Fruit fly (Drosophila melanogaster) whole organism, wandering third instar larva: ENCODE data around the gene smal.

Experiments used
- Abd-B ChIP-seq: fragments of >200 bp; optimal IDR thresholded peaks from 2 replicates; lab custom pipeline; 2017; ENCODE audit warnings: missing biosample characterization, missing genetic modification characterization
- CG32264 ChIP-seq: fragments of 200-800 bp; sonication (Bioruptor generic); optimal IDR thresholded peaks from 2 replicates; lab custom pipeline; 2016; ENCODE audit warnings: missing biosample characterization, missing genetic modification characterization
- CG9705 ChIP-seq: fragments of 200-800 bp; sonication (Bioruptor generic); optimal IDR thresholded peaks from 2 replicates; lab custom pipeline; 2018; ENCODE audit warnings: missing biosample characterization, mild to moderate bottlenecking, missing genetic modification characterization
- CrebA ChIP-seq: fragments of 200-800 bp; sonication (Bioruptor generic); optimal IDR thresholded peaks from 2 replicates; lab custom pipeline; 2016; ENCODE audit warnings: missing biosample characterization, mild to moderate bottlenecking, missing genetic modification characterization, borderline replicate concordance
- Dfd ChIP-seq: fragments of >200 bp; optimal IDR thresholded peaks from 2 replicates; lab custom pipeline; 2017; ENCODE audit warnings: missing biosample characterization, missing genetic modification characterization
- Dif ChIP-seq: fragments of 200-275, 200-300 bp; sonication (Bioruptor generic); optimal IDR thresholded peaks from 2 replicates; lab custom pipeline; 2018; ENCODE audit warnings: missing biosample characterization, missing genetic modification characterization; ENCODE audit not compliant: partially characterized antibody
- HLH106 ChIP-seq: fragments of 200-800 bp; optimal IDR thresholded peaks from 3 replicates; lab custom pipeline; 2019; ENCODE audit warnings: missing biosample characterization, mild to moderate bottlenecking, missing genetic modification characterization, moderate library complexity
- Hnf4 ChIP-seq: fragments of 200-800 bp; sonication (Bioruptor generic); optimal IDR thresholded peaks from 2 replicates; lab custom pipeline; 2016; ENCODE audit warnings: missing biosample characterization, mild to moderate bottlenecking, missing genetic modification characterization
- Hr78 ChIP-seq: fragments of >200 bp; optimal IDR thresholded peaks from 2 replicates; lab custom pipeline; 2017; ENCODE audit warnings: missing biosample characterization, missing genetic modification characterization
- Mio ChIP-seq: sonication (Bioruptor generic); optimal IDR thresholded peaks from 2 replicates; lab custom pipeline; 2016; ENCODE audit warnings: missing biosample characterization, missing genetic modification characterization
- Myc ChIP-seq: fragments of >200 bp; optimal IDR thresholded peaks from 2 replicates; lab custom pipeline; 2017
- N ChIP-seq: fragments of >200 bp; optimal IDR thresholded peaks from 2 replicates; lab custom pipeline; 2018; ENCODE audit warnings: missing biosample characterization, missing external identifiers, missing genetic modification characterization
- OdsH ChIP-seq: fragments of 200-800 bp; sonication (Bioruptor generic); optimal IDR thresholded peaks from 2 replicates; lab custom pipeline; 2016; ENCODE audit warnings: missing biosample characterization, mild to moderate bottlenecking, missing genetic modification characterization
- Sp1 ChIP-seq: fragments of 200-800 bp; sonication (Bioruptor generic); optimal IDR thresholded peaks from 3 replicates; lab custom pipeline; 2019; ENCODE audit warnings: missing biosample characterization, mild to moderate bottlenecking, missing genetic modification characterization, moderate library complexity
- Vsx2 ChIP-seq: fragments of 200-300, 225-300 bp; sonication (Bioruptor generic); optimal IDR thresholded peaks from 2 replicates; lab custom pipeline; 2018; ENCODE audit warnings: missing biosample characterization, missing genetic modification characterization; ENCODE audit not compliant: partially characterized antibody
- br ChIP-seq: fragments of 200-800 bp; sonication (Bioruptor generic); optimal IDR thresholded peaks from 2 replicates; lab custom pipeline; 2016; ENCODE audit warnings: missing biosample characterization, missing genetic modification characterization
- brk ChIP-seq: fragments of 200-800 bp; sonication (Bioruptor generic); optimal IDR thresholded peaks from 2 replicates; lab custom pipeline; 2016; ENCODE audit warnings: missing biosample characterization, mild to moderate bottlenecking, missing genetic modification characterization
- dl ChIP-seq, 2 experiments: fragments of 175-275, 200-275 bp in 1 of 2; fragments of 200-275 bp in 1 of 2; sonication (Bioruptor generic); optimal IDR thresholded peaks; lab custom pipeline; 2018; ENCODE audit warnings: mild to moderate bottlenecking in 2 of 2, missing biosample characterization in 2 of 2, missing genetic modification characterization in 2 of 2, moderate library complexity in 2 of 2; ENCODE audit not compliant: partially characterized antibody in 2 of 2, insufficient read depth in 1 of 2
- dmrt93B ChIP-seq: fragments of 200-800 bp; sonication (Bioruptor generic); optimal IDR thresholded peaks from 2 replicates; lab custom pipeline; 2018; ENCODE audit warnings: missing biosample characterization, mild to moderate bottlenecking, missing genetic modification characterization
- dsf ChIP-seq: sonication (Bioruptor generic); optimal IDR thresholded peaks from 2 replicates; lab custom pipeline; 2016; ENCODE audit warnings: missing biosample characterization, missing genetic modification characterization, borderline replicate concordance
- ey ChIP-seq: fragments of 200-800 bp; sonication (Bioruptor generic); optimal IDR thresholded peaks from 2 replicates; lab custom pipeline; 2016; ENCODE audit warnings: missing biosample characterization, missing genetic modification characterization
- foxo ChIP-seq, 2 experiments: fragments of 200-800 bp; sonication (Bioruptor generic); optimal IDR thresholded peaks; 2 replicates in 1 of 2; 3 replicates in 1 of 2; lab custom pipeline; 2016 to 2017; ENCODE audit warnings: missing biosample characterization in 2 of 2, missing genetic modification characterization in 2 of 2
- h ChIP-seq: fragments of 200-800 bp; sonication (Bioruptor generic); optimal IDR thresholded peaks from 3 replicates; lab custom pipeline; 2016; ENCODE audit warnings: missing biosample characterization, mild to moderate bottlenecking, missing genetic modification characterization
- jim ChIP-seq: fragments of 175-275, 200-325 bp; sonication (Bioruptor generic); optimal IDR thresholded peaks from 2 replicates; lab custom pipeline; 2016; ENCODE audit warnings: missing biosample characterization, mild to moderate bottlenecking, missing genetic modification characterization
- lola ChIP-seq: fragments of >200 bp; optimal IDR thresholded peaks from 2 replicates; lab custom pipeline; 2017; ENCODE audit warnings: missing biosample characterization, missing genetic modification characterization
- pan ChIP-seq: fragments of >200 bp; optimal IDR thresholded peaks from 2 replicates; lab custom pipeline; 2017
- rgr ChIP-seq: fragments of 200-800 bp; sonication (Bioruptor generic); optimal IDR thresholded peaks from 3 replicates; lab custom pipeline; 2016; ENCODE audit warnings: missing biosample characterization, mild to moderate bottlenecking, missing genetic modification characterization
- sage ChIP-seq: fragments of 200-800 bp; sonication (Bioruptor generic); optimal IDR thresholded peaks from 2 replicates; lab custom pipeline; 2016; ENCODE audit warnings: missing biosample characterization, mild to moderate bottlenecking, missing genetic modification characterization
- tai ChIP-seq: sonication (Bioruptor generic); optimal IDR thresholded peaks from 2 replicates; lab custom pipeline; 2016; ENCODE audit warnings: missing biosample characterization, missing genetic modification characterization
- usp ChIP-seq: fragments of >200 bp; optimal IDR thresholded peaks from 2 replicates; lab custom pipeline; 2017; ENCODE audit warnings: missing biosample characterization, missing genetic modification characterization
- woc ChIP-seq: sonication (Bioruptor generic); optimal IDR thresholded peaks from 2 replicates; lab custom pipeline; 2016; ENCODE audit warnings: missing biosample characterization, mild to moderate bottlenecking, missing genetic modification characterization

Gene smal

DNA sequence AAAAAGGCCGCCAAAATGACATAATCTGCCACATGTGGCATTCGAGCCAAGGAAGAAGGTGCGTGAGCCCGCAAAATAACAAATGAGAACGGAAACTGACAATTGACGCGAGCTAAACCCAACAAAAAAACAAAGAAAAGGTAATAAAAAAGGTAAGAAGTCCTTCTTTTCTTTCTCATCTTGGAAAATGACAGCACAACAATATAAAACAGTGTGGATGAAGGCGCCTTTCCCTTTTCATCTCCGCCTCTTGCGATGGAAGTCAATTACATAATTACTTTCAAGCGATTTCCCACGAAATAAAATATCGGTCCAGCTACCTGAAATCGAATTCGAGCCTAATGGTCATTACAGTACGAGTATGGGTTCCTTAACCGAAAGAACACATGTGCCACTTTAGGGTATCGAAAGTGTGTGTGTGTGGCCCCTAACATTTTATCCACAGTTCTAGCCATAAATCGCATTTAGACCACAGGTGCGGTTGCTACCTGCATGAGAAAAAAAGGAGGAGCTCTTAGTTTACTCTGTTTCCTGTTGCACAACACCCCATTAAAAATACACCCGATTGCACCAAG, 50.3 kb downstream of the smal start:
- TF ChIP-seq OdsH (GFP tag; lab: Kevin White, UChicago), result no peak
- no peak for TF ChIP-seq rgr
- no peak for TF ChIP-seq Sp1 (GFP tag; lab: Kevin White, UChicago)
- no peak for TF ChIP-seq Dif (GFP tag; lab: Kevin White, UChicago)
- no peak for TF ChIP-seq br (GFP tag; lab: Kevin White, UChicago)
- no peak for TF ChIP-seq sage (GFP tag; lab: Kevin White, UChicago)
- no peak for TF ChIP-seq Vsx2 (GFP tag; lab: Kevin White, UChicago)
- no peak for TF ChIP-seq dl (GFP tag; optimal IDR thresholded peaks at IDR 0.05; lab: Kevin White, UChicago; ENCODE audit: insufficient read depth in 1 of 2, partially characterized antibody in 2 of 2)
- TF ChIP-seq HLH106 (tag; lab: Kevin White, UChicago), result no peak
- TF ChIP-seq Mio (GFP tag; lab: Kevin White, UChicago), result no peak
- TF ChIP-seq dsf, result no peak
- TF ChIP-seq tai (GFP tag; lab: Kevin White, UChicago), result no peak
- no peak for TF ChIP-seq Myc

DNA sequence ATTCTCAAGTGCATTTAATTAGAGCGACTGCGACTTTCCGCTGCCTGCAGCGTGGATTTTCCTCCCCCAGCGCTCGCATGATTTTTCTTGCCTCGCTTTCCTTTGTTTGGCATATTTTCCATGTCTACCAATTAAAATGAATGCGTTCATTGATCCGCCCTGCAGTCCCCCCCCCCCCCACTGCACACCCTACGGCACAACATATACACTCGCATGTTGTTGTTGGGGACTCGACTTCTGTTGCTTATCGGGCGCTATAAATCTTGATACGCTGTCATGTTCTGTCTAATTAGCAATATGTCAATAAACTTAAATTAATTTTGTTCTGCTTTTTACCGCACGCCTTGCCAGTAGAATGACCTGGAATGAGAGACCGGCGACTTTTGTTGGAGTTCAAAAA, 57.5 kb downstream of the smal start:
- TF ChIP-seq OdsH (GFP tag; lab: Kevin White, UChicago) (no peak), Hnf4 (GFP tag; lab: Kevin White, UChicago) (no peak), Dfd (GFP tag; lab: Kevin White, UChicago) (peak; percentile 67)

DNA sequence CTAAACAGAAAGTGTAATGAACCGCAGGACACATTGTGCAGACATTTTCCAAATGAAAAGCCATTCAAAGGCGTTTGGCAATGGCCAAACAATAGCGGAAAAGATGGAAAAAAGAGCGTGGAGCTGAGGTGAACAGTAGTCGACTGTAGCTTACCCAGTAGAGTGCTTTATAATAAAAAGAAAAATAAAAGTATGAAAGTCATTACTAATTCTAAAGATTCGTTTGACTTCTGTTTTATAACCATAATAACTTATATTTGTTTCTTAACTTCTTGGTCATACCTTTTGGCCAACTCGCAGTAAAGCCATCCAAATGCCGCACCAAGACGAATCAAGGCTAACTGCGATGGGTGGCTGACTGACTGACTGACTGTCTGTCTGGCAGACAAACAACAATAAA, 60.4 kb downstream of the smal start:
- TF ChIP-seq Dif (GFP tag; lab: Kevin White, UChicago) (no peak), rgr (no peak), brk (GFP tag; lab: Kevin White, UChicago) (no peak), foxo (GFP tag; optimal IDR thresholded peaks at IDR 0.05; lab: Kevin White, UChicago) (no peak), ey (GFP tag; lab: Kevin White, UChicago) (no peak), HLH106 (tag; lab: Kevin White, UChicago) (no peak)

DNA sequence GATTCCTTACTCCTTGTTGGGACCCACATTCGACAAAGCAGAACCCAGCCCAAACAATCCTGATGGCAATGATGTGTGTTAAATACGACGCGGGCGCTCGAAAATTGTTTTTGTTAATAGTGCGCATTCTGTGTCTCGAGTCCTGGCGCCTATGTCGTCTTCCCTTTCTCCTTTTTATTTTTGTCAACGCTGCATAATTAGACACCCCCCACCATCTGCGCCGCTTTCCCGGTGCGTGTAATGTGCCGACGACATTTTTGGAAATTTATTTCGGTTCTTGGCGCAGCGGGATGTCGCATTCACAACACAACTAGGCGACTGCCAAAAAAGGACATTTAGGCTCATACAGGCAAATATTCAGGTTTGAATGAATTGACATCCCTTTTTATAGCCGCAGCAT, 62.1 kb downstream of the smal start:
- TF ChIP-seq N (GFP tag; lab: Kevin White, UChicago) (no peak), CG9705 (GFP tag; lab: Kevin White, UChicago) (no peak), sage (GFP tag; lab: Kevin White, UChicago) (no peak), OdsH (GFP tag; lab: Kevin White, UChicago) (no peak), woc (GFP tag; lab: Kevin White, UChicago) (no peak), Dif (GFP tag; lab: Kevin White, UChicago) (no peak)

DNA sequence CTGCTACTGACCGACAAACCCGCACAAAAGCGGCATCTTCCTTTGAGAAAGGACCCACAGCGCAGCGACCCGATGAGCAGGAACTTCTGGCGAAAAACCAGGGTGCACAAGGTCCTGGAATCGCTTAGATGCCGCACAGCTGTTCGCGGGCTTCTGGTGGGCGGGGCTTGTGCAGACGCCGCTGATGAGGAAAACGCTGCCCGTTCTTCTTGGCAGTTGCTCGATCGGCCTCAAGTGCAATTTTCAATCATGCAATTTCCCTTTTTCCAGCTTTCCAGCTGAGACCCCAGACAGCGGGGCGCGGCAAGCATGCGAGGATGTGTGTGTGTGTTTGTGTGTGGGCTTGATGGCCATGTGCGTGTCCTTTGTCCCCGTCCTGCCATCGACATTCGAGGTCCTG, 63.1 kb downstream of the smal start:
- no peak for TF ChIP-seq pan
- TF ChIP-seq woc (GFP tag; lab: Kevin White, UChicago), result no peak
- TF ChIP-seq CG32264 (GFP tag; lab: Kevin White, UChicago), result no peak
- TF ChIP-seq Sp1 (GFP tag; lab: Kevin White, UChicago), result no peak
- no peak for TF ChIP-seq br (GFP tag; lab: Kevin White, UChicago)
- no peak for TF ChIP-seq dsf
- TF ChIP-seq Dfd (GFP tag; lab: Kevin White, UChicago), result no peak
- no peak for TF ChIP-seq Hr78 (GFP tag; lab: Kevin White, UChicago)
- TF ChIP-seq jim (GFP tag; lab: Kevin White, UChicago), result no peak
- no peak for TF ChIP-seq Abd-B (GFP tag; lab: Kevin White, UChicago)
- no peak for TF ChIP-seq brk (GFP tag; lab: Kevin White, UChicago)
- no peak for TF ChIP-seq usp (GFP tag; lab: Kevin White, UChicago)
- TF ChIP-seq lola (GFP tag; lab: Kevin White, UChicago), result no peak
- TF ChIP-seq rgr, result no peak

DNA sequence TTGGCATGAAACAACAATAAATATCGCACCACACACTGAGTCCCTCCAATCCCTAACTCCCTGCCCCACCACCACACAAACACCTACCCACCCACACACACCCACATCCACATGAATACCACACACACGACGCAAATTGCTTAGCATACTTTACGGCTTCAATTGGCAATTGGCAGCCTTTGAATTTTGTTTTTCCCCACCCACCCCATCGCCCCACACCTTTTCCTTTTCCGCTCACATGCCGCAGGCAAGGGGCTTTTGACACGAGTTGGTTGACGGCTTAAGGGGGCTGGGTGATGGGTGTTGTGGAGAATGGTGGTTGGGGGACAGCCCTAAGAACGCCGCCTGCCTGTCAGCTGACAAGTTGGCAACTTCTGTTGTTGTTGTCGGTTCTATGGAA, 70.5 kb downstream of the smal start:
- TF ChIP-seq h (GFP tag; lab: Kevin White, UChicago) (no peak), N (GFP tag; lab: Kevin White, UChicago) (no peak), foxo (GFP tag; optimal IDR thresholded peaks at IDR 0.05; lab: Kevin White, UChicago) (no peak), Myc (no peak), dmrt93B (GFP tag; lab: Kevin White, UChicago) (no peak), CrebA (GFP tag; lab: Kevin White, UChicago) (no peak), pan (no peak), Mio (GFP tag; lab: Kevin White, UChicago) (no peak), HLH106 (tag; lab: Kevin White, UChicago) (no peak), Hr78 (GFP tag; lab: Kevin White, UChicago) (no peak)
